Worm (Caenorhabditis elegans) whole organism, L3 larva: ENCODE measurements around the gene C17B7.10.
"Not testable (repeated sequence)": the region's sequence is repeated elsewhere in the genome, so short reads cannot be mapped to it uniquely, and the experiment has no call there.

Experiments used
- ZK546.5 ChIP-seq: sonication (generic microtip); optimal IDR thresholded peaks from 2 replicates; lab custom pipeline; 2017; ENCODE audit warnings: missing biosample characterization, missing genetic modification characterization
- aly-2 ChIP-seq: fragments of 150-350 bp; optimal IDR thresholded peaks from 2 replicates; lab custom pipeline; 2014; ENCODE audit warnings: missing biosample characterization, missing genetic modification characterization
- ama-1 ChIP-seq: fragments of 150-350 bp; optimal IDR thresholded peaks from 2 replicates; lab custom pipeline; 2018
- ceh-28 ChIP-seq: fragments of 150-350 bp; optimal IDR thresholded peaks from 2 replicates; lab custom pipeline; 2014; ENCODE audit warnings: missing biosample characterization, missing genetic modification reagents, missing genetic modification characterization
- ceh-82 ChIP-seq: fragments of 150-350 bp; optimal IDR thresholded peaks from 2 replicates; lab custom pipeline; 2014; ENCODE audit warnings: missing biosample characterization, missing genetic modification characterization
- egl-27 ChIP-seq: sonication (generic microtip); optimal IDR thresholded peaks from 4 replicates; lab custom pipeline; 2017; ENCODE audit warnings: missing biosample characterization, missing genetic modification reagents, missing genetic modification characterization
- egl-5 ChIP-seq: fragments of 150-350 bp; optimal IDR thresholded peaks from 2 replicates; lab custom pipeline; 2017; ENCODE audit warnings: missing biosample characterization, missing genetic modification reagents, missing genetic modification characterization, inconsistent platforms
- elt-1 ChIP-seq: fragments of 150-350 bp; optimal IDR thresholded peaks from 2 replicates; lab custom pipeline; 2014; ENCODE audit warnings: missing biosample characterization, missing genetic modification characterization
- lin-15B ChIP-seq: fragments of 150-350 bp; optimal IDR thresholded peaks from 2 replicates; lab custom pipeline; 2014; ENCODE audit warnings: missing biosample characterization, missing genetic modification characterization
- lin-39 ChIP-seq: fragments of 150-350 bp; optimal IDR thresholded peaks from 2 replicates; lab custom pipeline; 2018; ENCODE audit warnings: missing biosample characterization, missing genetic modification reagents, missing genetic modification characterization
- lsy-12 ChIP-seq: sonication (generic microtip); optimal IDR thresholded peaks from 2 replicates; lab custom pipeline; 2016; ENCODE audit warnings: mild to moderate bottlenecking, missing genetic modification characterization, missing compliant biosample characterization
- mml-1 ChIP-seq: fragments of 150-350 bp; sonication (generic microtip); optimal IDR thresholded peaks from 3 replicates; lab custom pipeline; 2014; ENCODE audit warnings: missing biosample characterization, missing genetic modification characterization
- nfya-1 ChIP-seq: sonication (generic microtip); optimal IDR thresholded peaks from 2 replicates; lab custom pipeline; 2017; ENCODE audit warnings: missing genetic modification characterization, mild to moderate bottlenecking, missing compliant biosample characterization, antibody characterized with exemption, moderate library complexity; ENCODE audit not compliant: insufficient read depth
- nhr-12 ChIP-seq: fragments of 150-350 bp; optimal IDR thresholded peaks from 2 replicates; lab custom pipeline; 2014; ENCODE audit warnings: missing biosample characterization, missing genetic modification characterization
- nhr-23 ChIP-seq: fragments of 150-350 bp; optimal IDR thresholded peaks from 2 replicates; lab custom pipeline; 2014; ENCODE audit warnings: missing biosample characterization, missing genetic modification reagents, missing genetic modification characterization
- nhr-237 ChIP-seq: fragments of 150-350 bp; optimal IDR thresholded peaks from 2 replicates; lab custom pipeline; 2014; ENCODE audit warnings: missing biosample characterization, missing genetic modification characterization
- nhr-25 ChIP-seq: sonication (generic microtip); optimal IDR thresholded peaks from 2 replicates; lab custom pipeline; 2017; ENCODE audit warnings: missing biosample characterization, missing genetic modification characterization
- nhr-28 ChIP-seq: fragments of 150-350 bp; optimal IDR thresholded peaks from 2 replicates; lab custom pipeline; 2014; ENCODE audit warnings: missing biosample characterization, missing genetic modification characterization
- nhr-76 ChIP-seq: fragments of 150-350 bp; sonication (generic microtip); optimal IDR thresholded peaks from 5 replicates; lab custom pipeline; 2014; ENCODE audit warnings: missing biosample characterization, missing genetic modification characterization
- pqm-1 ChIP-seq: fragments of 150-350 bp; optimal IDR thresholded peaks from 2 replicates; lab custom pipeline; 2017; ENCODE audit warnings: missing biosample characterization, missing genetic modification characterization, inconsistent platforms
- sea-2 ChIP-seq: fragments of 150-350 bp; sonication (generic microtip); optimal IDR thresholded peaks from 4 replicates; lab custom pipeline; 2014; ENCODE audit warnings: missing biosample characterization, missing genetic modification reagents, missing genetic modification characterization
- tbx-2 ChIP-seq: sonication (generic microtip); optimal IDR thresholded peaks from 2 replicates; lab custom pipeline; 2016; ENCODE audit warnings: mild to moderate bottlenecking, missing genetic modification characterization, missing compliant biosample characterization
- unc-62 ChIP-seq: fragments of 150-350 bp; sonication (generic microtip); optimal IDR thresholded peaks from 4 replicates; lab custom pipeline; 2014; ENCODE audit warnings: missing biosample characterization, missing genetic modification reagents, missing genetic modification characterization
- zag-1 ChIP-seq: fragments of 150-350 bp; optimal IDR thresholded peaks from 2 replicates; lab custom pipeline; 2014; ENCODE audit warnings: missing biosample characterization, missing genetic modification characterization
- ztf-4 ChIP-seq: fragments of 150-350 bp; optimal IDR thresholded peaks from 2 replicates; lab custom pipeline; 2014; ENCODE audit warnings: missing biosample characterization, missing genetic modification characterization

C17B7.10 gene

DNA sequence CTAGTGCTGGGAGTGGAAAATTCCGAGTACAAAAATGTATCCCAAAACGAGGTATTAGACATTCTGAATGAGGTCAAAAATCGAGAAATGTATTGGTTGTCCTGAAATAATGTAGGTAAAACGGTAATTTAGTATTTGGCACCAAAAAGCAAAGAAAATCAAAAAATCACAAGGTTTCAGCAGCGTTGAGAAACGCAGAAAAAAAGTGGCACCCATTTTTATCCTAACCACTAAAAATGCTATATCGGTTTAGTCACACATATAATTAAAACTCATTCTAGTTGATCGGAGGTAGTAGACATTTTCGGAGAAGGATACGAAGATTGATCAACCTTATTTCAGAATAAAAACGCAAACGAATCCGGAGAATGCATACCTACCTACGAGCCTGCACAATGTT, 30.9 kb upstream of the C17B7.10 start, which contains the start of gene srx-121:
TSS of gene srx-121 (minus strand) at position 101 of the 400 bp plus-strand sequence.
- TF ChIP-seq nhr-237 (tag; lab: Kevin White, UChicago) = no peak
- TF ChIP-seq ceh-28 (tag; lab: Kevin White, UChicago) = no peak
- no peak for TF ChIP-seq pqm-1 (tag; lab: Kevin White, UChicago)
- no peak for TF ChIP-seq ceh-82 (tag; lab: Kevin White, UChicago)

DNA sequence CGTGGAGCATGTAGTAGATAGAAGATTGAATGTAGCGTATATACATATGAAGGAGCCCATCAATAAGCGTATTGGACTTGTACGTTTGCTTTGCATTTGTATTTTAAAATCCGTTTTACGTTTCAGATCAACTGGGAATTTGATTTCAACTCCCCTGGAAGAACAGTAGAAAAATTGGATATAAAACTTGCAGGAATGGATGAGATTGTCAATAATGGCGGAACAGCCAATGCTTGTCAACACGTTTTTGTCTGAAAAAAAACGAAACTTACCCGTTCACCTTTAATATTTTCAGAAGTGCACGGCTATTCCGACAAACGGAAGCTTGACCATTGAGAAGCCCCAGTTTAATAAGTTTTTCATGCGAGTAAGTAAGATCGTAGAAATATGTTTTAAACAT, 26.0 kb upstream of the C17B7.10 start, which contains the start of gene C04E12.2:
TSS of gene C04E12.2 (plus strand) at position 301 of the 400 bp plus-strand sequence.
- not testable (repeated sequence) for TF ChIP-seq unc-62; egl-27 (tag; lab: Kevin White, UChicago); nfya-1 (tag; lab: Kevin White, UChicago)

DNA sequence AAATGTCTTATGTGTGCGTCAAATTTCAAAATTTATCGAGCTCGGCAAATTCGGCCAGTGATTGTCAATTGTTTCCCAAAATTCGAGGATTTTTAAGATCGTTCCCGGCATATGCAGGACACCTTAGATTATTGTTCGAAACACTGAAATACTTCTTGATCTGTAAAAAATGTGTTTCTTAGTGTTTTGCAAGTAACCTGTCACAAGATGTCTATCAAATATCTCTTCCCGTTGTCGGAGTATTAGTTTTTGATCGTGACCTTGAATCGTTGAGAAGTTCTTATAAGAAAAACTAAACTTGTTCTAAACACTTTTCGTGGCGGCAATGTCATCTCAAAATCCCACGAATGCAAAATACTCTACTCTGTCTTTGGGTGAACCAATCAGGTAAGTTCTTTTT, 20.7 kb upstream of the C17B7.10 start, which contains the start of gene C04E12.4:
TSS of gene C04E12.4 (plus strand) at position 301 of the 400 bp plus-strand sequence.
- TF ChIP-seq nhr-25 (tag; lab: Kevin White, UChicago) = peak; percentile 3
- no peak for TF ChIP-seq pqm-1 (tag; lab: Kevin White, UChicago)

DNA sequence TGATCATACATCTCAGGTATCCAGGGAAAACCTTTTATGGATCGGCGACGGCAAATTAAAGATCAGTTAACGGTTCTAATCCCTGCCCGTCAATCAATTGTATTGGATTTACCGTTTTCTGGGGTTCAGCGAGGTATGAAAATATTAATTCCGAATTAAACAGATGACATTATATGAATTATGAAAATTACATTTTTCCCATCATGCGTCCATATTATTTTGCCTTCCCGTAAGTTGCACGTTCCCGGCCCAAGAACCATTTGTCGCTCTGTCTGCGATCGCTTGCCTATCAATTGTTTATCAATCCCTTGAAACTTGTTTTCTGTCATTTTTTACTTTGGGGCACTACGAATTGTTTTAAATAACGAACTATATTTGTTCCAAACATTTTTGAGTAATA, 19.8 kb upstream of the C17B7.10 start:
- TF ChIP-seq ZK546.5 (tag; lab: Kevin White, UChicago) (no peak), tbx-2 (tag; lab: Kevin White, UChicago) (no peak)

DNA sequence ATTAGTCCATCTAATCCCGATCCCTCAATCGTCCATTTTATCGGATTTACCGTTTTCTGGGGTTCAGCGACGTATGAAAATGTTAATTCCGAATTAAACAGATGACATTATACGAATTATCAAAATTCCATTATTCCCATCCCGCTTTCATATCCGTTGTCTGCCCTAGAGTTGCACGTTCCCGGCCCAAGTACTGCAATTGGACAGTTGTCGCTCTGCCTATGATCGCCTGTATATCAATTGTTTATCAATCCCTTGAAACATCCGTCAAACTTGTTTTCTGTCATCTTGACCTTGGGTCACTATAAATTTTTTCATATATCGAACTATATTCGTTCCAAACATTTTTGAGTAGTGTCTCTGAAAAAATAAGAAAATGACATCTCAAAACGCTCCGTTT, 16.5 kb upstream of the C17B7.10 start, which contains the start of gene C04E12.5:
TSS of gene C04E12.5 (plus strand) at position 301 of the 400 bp plus-strand sequence.
- TF ChIP-seq ZK546.5 (tag; lab: Kevin White, UChicago) (no peak), nhr-237 (tag; lab: Kevin White, UChicago) (no peak), lsy-12 (no peak), lin-15B (no peak), zag-1 (no peak), aly-2 (tag; lab: Kevin White, UChicago) (no peak), nhr-23 (tag; lab: Kevin White, UChicago) (no peak), ama-1 (lab: Kevin White, UChicago) (no peak)

DNA sequence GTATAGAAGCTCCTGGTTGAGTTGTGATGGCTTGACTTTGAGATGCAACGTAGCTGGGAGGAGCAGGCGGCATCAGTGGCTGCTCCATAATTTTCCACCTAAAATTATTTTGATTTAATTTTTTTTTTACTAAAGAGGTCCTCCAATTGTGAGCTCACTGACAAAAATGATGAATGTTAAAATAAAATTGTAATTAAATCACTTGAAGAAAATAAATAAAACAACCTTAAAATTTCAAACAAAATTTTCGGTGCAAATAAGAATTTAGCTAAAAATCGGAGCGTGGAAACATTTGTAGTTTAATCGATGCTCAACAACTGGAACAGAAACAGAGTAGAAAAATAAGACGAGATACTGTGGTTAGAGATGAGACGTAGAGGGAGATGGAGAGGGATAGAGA, 15.3 kb upstream of the C17B7.10 start, which contains the start of gene scrm-3:
TSS of gene scrm-3 (minus strand) at position 101 of the 400 bp plus-strand sequence.
- no peak for TF ChIP-seq pqm-1 (tag; lab: Kevin White, UChicago)
- TF ChIP-seq lin-15B = no peak
- no peak for TF ChIP-seq nhr-23 (tag; lab: Kevin White, UChicago)
- TF ChIP-seq nhr-12 (tag; lab: Kevin White, UChicago) = no peak
- no peak for TF ChIP-seq sea-2
- TF ChIP-seq, all 47 proteins: peak for 0

DNA sequence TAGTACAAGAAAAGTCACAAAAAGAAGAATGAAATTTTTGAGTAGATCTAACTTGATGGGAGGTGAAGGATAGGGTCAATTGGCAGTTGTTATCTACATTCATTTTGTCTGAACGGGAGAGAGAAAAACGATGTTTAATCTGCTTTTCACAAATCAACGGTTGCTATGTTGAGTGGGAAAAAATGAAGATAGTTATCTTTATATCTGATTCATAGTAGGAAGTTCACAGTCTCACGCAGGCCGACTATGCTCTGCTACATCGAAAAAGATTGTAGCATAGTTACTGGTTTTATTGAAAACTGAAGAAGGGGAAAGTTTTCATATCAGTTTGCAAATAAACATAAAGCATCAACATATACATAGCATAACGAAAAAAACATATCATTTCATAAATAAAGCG, 13.7 kb upstream of the C17B7.10 start:
- TF ChIP-seq nhr-76 (tag; lab: Kevin White, UChicago) (no peak), sea-2 (no peak), ztf-4 (tag; lab: Kevin White, UChicago) (no peak), unc-62 (no peak), nhr-12 (tag; lab: Kevin White, UChicago) (no peak), nhr-23 (tag; lab: Kevin White, UChicago) (peak; percentile 31), egl-5 (tag; lab: Kevin White, UChicago) (no peak), elt-1 (tag; lab: Kevin White, UChicago) (peak; percentile 87)
- TF ChIP-seq, all 47 proteins: peak for 2

DNA sequence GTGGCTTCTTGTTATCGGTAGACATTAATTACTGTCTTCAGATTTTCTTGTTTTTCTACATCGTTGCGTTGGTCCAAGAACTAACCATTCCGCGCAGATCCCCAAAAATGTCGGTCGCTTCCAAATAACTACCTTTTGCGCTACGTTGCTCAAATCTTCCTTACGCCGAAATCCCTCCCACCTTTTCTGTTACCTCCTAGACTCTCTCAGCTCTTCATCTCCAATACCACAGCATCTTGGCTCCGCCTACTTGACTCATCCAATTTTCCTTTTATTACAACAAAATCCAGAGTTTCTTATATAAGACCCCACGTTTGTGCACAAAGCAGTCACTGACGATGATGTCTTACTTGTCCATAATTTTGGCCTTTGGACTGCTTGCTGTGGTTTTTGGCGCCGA, 11.1 kb upstream of the C17B7.10 start, which contains the start of gene C17B7.12:
TSS of gene C17B7.12 (plus strand) at position 301 of the 400 bp plus-strand sequence.
- no peak for TF ChIP-seq nhr-28 (tag; lab: Kevin White, UChicago)

DNA sequence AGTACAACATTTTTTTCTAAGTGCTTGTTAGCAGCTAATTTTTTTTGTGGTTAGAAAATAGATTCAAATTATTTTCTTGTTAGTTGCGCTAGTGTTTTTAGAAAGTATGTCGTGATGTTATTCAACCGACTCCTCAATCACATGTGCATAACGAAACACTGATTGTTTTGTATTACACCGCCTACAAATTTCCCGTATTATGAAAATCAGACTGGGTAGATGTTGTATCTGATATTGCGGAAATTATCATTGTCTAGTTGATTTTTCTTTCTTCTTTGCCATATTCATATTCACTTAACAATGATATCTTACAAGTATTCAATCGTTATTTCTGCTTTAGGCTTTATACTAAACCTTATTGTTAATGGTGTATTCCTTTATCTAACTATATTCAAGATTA, 9.5 kb upstream of the C17B7.10 start, which contains the start of gene str-63:
TSS of gene str-63 (plus strand) at position 301 of the 400 bp plus-strand sequence.
- TF ChIP-seq mml-1 (no peak), lin-39 (tag; lab: Kevin White, UChicago) (no peak), lin-15B (no peak)
